Fruit fly (Drosophila melanogaster) whole organism, embryonic: ENCODE measurements around the gene alpha-Spec.

Experiments used
- Abd-B ChIP-seq: fragments of 200-800 bp; sonication (Bioruptor generic); optimal IDR thresholded peaks from 2 replicates; lab custom pipeline; 2018; ENCODE audit warnings: missing biosample characterization, mild to moderate bottlenecking, missing genetic modification characterization, moderate library complexity
- Bgb ChIP-seq: fragments of 200-800 bp; sonication (Bioruptor generic); IDR thresholded peaks from 2 replicates; pipeline ENCODE4 v1.3.6; 2022; ENCODE audit warnings: missing biosample characterization, missing genetic modification characterization; ENCODE audit not compliant: partially characterized antibody
- C15 ChIP-seq: fragments of 200-800 bp; sonication (Bioruptor generic); IDR thresholded peaks from 3 replicates; pipeline ENCODE4 v1.3.6; 2022; ENCODE audit warnings: missing biosample characterization, missing genetic modification characterization
- CG10366 ChIP-seq: fragments of 200-800 bp; sonication (Bioruptor generic); IDR thresholded peaks from 2 replicates; pipeline ENCODE4 v1.3.6; 2022; ENCODE audit warnings: missing biosample characterization, missing genetic modification characterization
- CG10462 ChIP-seq: fragments of 200-800 bp; sonication (Bioruptor generic); optimal IDR thresholded peaks from 2 replicates; lab custom pipeline; 2016; ENCODE audit warnings: missing biosample characterization, missing genetic modification characterization
- CG11398 ChIP-seq: fragments of 200-800 bp; sonication (Bioruptor generic); optimal IDR thresholded peaks from 2 replicates; lab custom pipeline; 2016; ENCODE audit warnings: missing biosample characterization, missing genetic modification characterization
- CG11504 ChIP-seq: fragments of 200-800 bp; sonication (Bioruptor generic); optimal IDR thresholded peaks from 3 replicates; lab custom pipeline; 2019; ENCODE audit warnings: missing biosample characterization, mild to moderate bottlenecking, missing genetic modification characterization, moderate library complexity
- CG12769 ChIP-seq: fragments of 200-800 bp; sonication (Bioruptor generic); optimal IDR thresholded peaks from 2 replicates; lab custom pipeline; 2019; ENCODE audit warnings: missing biosample characterization, mild to moderate bottlenecking, missing genetic modification characterization, moderate library complexity
- CG13775 ChIP-seq: fragments of 200-800 bp; sonication (Bioruptor generic); optimal IDR thresholded peaks from 3 replicates; lab custom pipeline; 2017; ENCODE audit warnings: missing biosample characterization, mild to moderate bottlenecking, missing genetic modification characterization
- CG14441 ChIP-seq: fragments of 200-800 bp; sonication (Bioruptor generic); IDR thresholded peaks from 2 replicates; pipeline ENCODE4 v1.3.6; 2022; ENCODE audit warnings: missing biosample characterization, missing genetic modification characterization
- CG15696 ChIP-seq: fragments of 200-800 bp; sonication (Bioruptor generic); optimal IDR thresholded peaks from 2 replicates; lab custom pipeline; 2019; ENCODE audit warnings: missing biosample characterization, mild to moderate bottlenecking, missing genetic modification characterization, moderate library complexity
- CG1602 ChIP-seq: fragments of 200-800 bp; sonication (Bioruptor generic); optimal IDR thresholded peaks from 3 replicates; lab custom pipeline; 2016; ENCODE audit warnings: missing biosample characterization, missing genetic modification characterization
- CG17385 ChIP-seq: fragments of 200-800 bp; sonication (Bioruptor generic); optimal IDR thresholded peaks from 3 replicates; lab custom pipeline; 2018; ENCODE audit warnings: missing biosample characterization, mild to moderate bottlenecking, missing genetic modification characterization
- CG2712 ChIP-seq: fragments of 200-800 bp; optimal IDR thresholded peaks from 3 replicates; lab custom pipeline; 2019; ENCODE audit warnings: missing biosample characterization, mild to moderate bottlenecking, missing genetic modification characterization, moderate library complexity
- CG3163 ChIP-seq: fragments of 200-800 bp; sonication (Bioruptor generic); optimal IDR thresholded peaks from 3 replicates; lab custom pipeline; 2016; ENCODE audit warnings: missing biosample characterization, missing genetic modification characterization
- CG33213 ChIP-seq: fragments of 200-800 bp; sonication (Bioruptor generic); optimal IDR thresholded peaks from 3 replicates; lab custom pipeline; 2016; ENCODE audit warnings: missing biosample characterization, missing genetic modification characterization
- CG34376 ChIP-seq: fragments of 200-800 bp; sonication (Bioruptor generic); optimal IDR thresholded peaks from 2 replicates; lab custom pipeline; 2018; ENCODE audit warnings: missing biosample characterization, mild to moderate bottlenecking, missing genetic modification characterization
- CG4854 ChIP-seq: fragments of 200-800 bp; sonication (Bioruptor generic); optimal IDR thresholded peaks from 2 replicates; lab custom pipeline; 2016; ENCODE audit warnings: missing biosample characterization, missing genetic modification characterization, inconsistent platforms
- CG6272 ChIP-seq: fragments of 200-800 bp; sonication (Bioruptor generic); IDR thresholded peaks from 2 replicates; pipeline ENCODE4 v1.3.6; 2022; ENCODE audit warnings: missing biosample characterization, missing genetic modification characterization
- CG7963 ChIP-seq: fragments of 200-800 bp; sonication (Bioruptor generic); IDR thresholded peaks from 3 replicates; pipeline ENCODE4 v1.3.6; 2022; ENCODE audit warnings: missing biosample characterization, missing genetic modification characterization; ENCODE audit not compliant: partially characterized antibody
- CG9932 ChIP-seq: fragments of 200-800 bp; sonication (Bioruptor generic); IDR thresholded peaks from 2 replicates; pipeline ENCODE4 v1.3.6; 2022; ENCODE audit warnings: missing biosample characterization, missing genetic modification characterization
- Chrac-16 ChIP-seq: fragments of 200-800 bp; sonication (Bioruptor generic); optimal IDR thresholded peaks from 3 replicates; lab custom pipeline; 2016; ENCODE audit warnings: missing biosample characterization, missing genetic modification characterization
- D19B ChIP-seq: fragments of 200-800 bp; sonication (Bioruptor generic); optimal IDR thresholded peaks from 2 replicates; lab custom pipeline; 2017; ENCODE audit warnings: missing biosample characterization, mild to moderate bottlenecking, missing genetic modification characterization
- Doc3 ChIP-seq: fragments of 200-800 bp; sonication (Bioruptor generic); IDR thresholded peaks from 3 replicates; pipeline ENCODE4 v1.3.6; 2022; ENCODE audit warnings: missing biosample characterization, missing genetic modification characterization; ENCODE audit not compliant: partially characterized antibody
- Eip74EF ChIP-seq, 2 experiments: fragments of 200-800 bp in 1 of 2; fragments of >200 bp in 1 of 2; sonication (Bioruptor generic) in 1 of 2; optimal IDR thresholded peaks; 2 replicates each; lab custom pipeline; 2017 to 2019; ENCODE audit warnings: missing biosample characterization in 2 of 2, missing genetic modification characterization in 2 of 2, mild to moderate bottlenecking in 1 of 2, moderate library complexity in 1 of 2
- Hey ChIP-seq: fragments of 200-800 bp; sonication (Bioruptor generic); optimal IDR thresholded peaks from 3 replicates; lab custom pipeline; 2018; ENCODE audit warnings: missing biosample characterization, mild to moderate bottlenecking, missing genetic modification characterization
- Mes4 ChIP-seq: fragments of 200-800 bp; sonication (Bioruptor generic); optimal IDR thresholded peaks from 2 replicates; lab custom pipeline; 2016; ENCODE audit warnings: missing biosample characterization, missing genetic modification characterization
- Nf-YC ChIP-seq: fragments of 200-800 bp; optimal IDR thresholded peaks from 3 replicates; lab custom pipeline; 2019; ENCODE audit warnings: missing biosample characterization, mild to moderate bottlenecking, missing genetic modification characterization, moderate library complexity
- Rfx ChIP-seq: fragments of 200-800 bp; sonication (Bioruptor generic); IDR thresholded peaks from 2 replicates; pipeline ENCODE4 v1.3.6; 2022; ENCODE audit warnings: missing biosample characterization, missing genetic modification characterization
- Rx ChIP-seq: fragments of 200-800 bp; sonication (Bioruptor generic); IDR thresholded peaks from 2 replicates; pipeline ENCODE4 v1.3.6; 2022; ENCODE audit warnings: missing biosample characterization, missing genetic modification characterization
- Six4 ChIP-seq: fragments of 200-800 bp; sonication (Bioruptor generic); optimal IDR thresholded peaks from 2 replicates; lab custom pipeline; 2016; ENCODE audit warnings: missing biosample characterization, missing genetic modification characterization
- Xbp1 ChIP-seq: fragments of 200-800 bp; sonication (Bioruptor generic); optimal IDR thresholded peaks from 3 replicates; lab custom pipeline; 2016; ENCODE audit warnings: missing biosample characterization, mild to moderate bottlenecking, missing genetic modification characterization
- Xrp1 ChIP-seq: fragments of 200-800 bp; sonication (Bioruptor generic); IDR thresholded peaks from 2 replicates; pipeline ENCODE4 v1.3.6; 2022; ENCODE audit warnings: missing biosample characterization, missing genetic modification characterization
- ase ChIP-seq: fragments of 200-800 bp; sonication (Bioruptor generic); IDR thresholded peaks from 3 replicates; pipeline ENCODE4 v1.3.6; 2022; ENCODE audit warnings: missing biosample characterization, missing genetic modification characterization
- bcd ChIP-seq: fragments of 200-800 bp; sonication (Bioruptor generic); optimal IDR thresholded peaks from 2 replicates; lab custom pipeline; 2017; ENCODE audit warnings: missing biosample characterization, mild to moderate bottlenecking, missing genetic modification characterization
- croc ChIP-seq: fragments of 200-800 bp; sonication (Bioruptor generic); conservative IDR thresholded peaks from 3 replicates; pipeline ENCODE4 v1.3.6; 2022; ENCODE audit warnings: missing biosample characterization, missing genetic modification characterization
- en ChIP-seq: fragments of 200-800 bp; sonication (Bioruptor generic); optimal IDR thresholded peaks from 2 replicates; lab custom pipeline; 2016; ENCODE audit warnings: missing biosample characterization, missing genetic modification characterization
- ftz-f1 ChIP-seq: fragments of 200-800 bp; sonication (Bioruptor generic); optimal IDR thresholded peaks from 2 replicates; lab custom pipeline; 2016; ENCODE audit warnings: missing biosample characterization, missing genetic modification characterization
- jigr1 ChIP-seq: fragments of 200-800 bp; sonication (Bioruptor generic); IDR thresholded peaks from 3 replicates; pipeline ENCODE4 v1.3.6; 2022; ENCODE audit warnings: missing biosample characterization, missing genetic modification characterization
- kay ChIP-seq: fragments of 200-800 bp; sonication (Bioruptor generic); optimal IDR thresholded peaks from 2 replicates; lab custom pipeline; 2016; ENCODE audit warnings: missing biosample characterization, missing genetic modification characterization
- schlank ChIP-seq: fragments of 200-800 bp; sonication (Bioruptor generic); optimal IDR thresholded peaks from 2 replicates; lab custom pipeline; 2018; ENCODE audit warnings: missing biosample characterization, mild to moderate bottlenecking, missing genetic modification characterization
- sens ChIP-seq: fragments of 200-800 bp; sonication (Bioruptor generic); peaks from one replicate; lab custom pipeline; 2016; ENCODE audit warnings: missing biosample characterization, missing genetic modification characterization
- sug ChIP-seq: fragments of 200-800 bp; optimal IDR thresholded peaks from 2 replicates; lab custom pipeline; 2019; ENCODE audit warnings: missing biosample characterization, mild to moderate bottlenecking, missing genetic modification characterization, moderate library complexity
- tll ChIP-seq, 2 experiments: fragments of 200-800 bp in 1 of 2; fragments of >200 bp in 1 of 2; sonication (Bioruptor generic) in 1 of 2; optimal IDR thresholded peaks; 2 replicates each; lab custom pipeline; 2017 to 2019; ENCODE audit warnings: missing biosample characterization in 2 of 2, missing genetic modification characterization in 2 of 2, mild to moderate bottlenecking in 1 of 2, moderate library complexity in 1 of 2
- tx ChIP-seq: fragments of 200-800 bp; sonication (Bioruptor generic); optimal IDR thresholded peaks from 2 replicates; lab custom pipeline; 2016; ENCODE audit warnings: missing biosample characterization, missing genetic modification characterization
- unpg ChIP-seq: fragments of 200-800 bp; sonication (Bioruptor generic); optimal IDR thresholded peaks from 3 replicates; lab custom pipeline; 2018; ENCODE audit warnings: missing biosample characterization, mild to moderate bottlenecking, missing genetic modification characterization, moderate library complexity
- vnd ChIP-seq: fragments of 200-800 bp; sonication (Bioruptor generic); IDR thresholded peaks from 3 replicates; pipeline ENCODE4 v1.3.6; 2022; ENCODE audit warnings: missing biosample characterization, missing genetic modification characterization; ENCODE audit not compliant: partially characterized antibody
- zf30C ChIP-seq: fragments of 200-800 bp; sonication (Bioruptor generic); optimal IDR thresholded peaks from 3 replicates; lab custom pipeline; 2018; ENCODE audit warnings: missing biosample characterization, mild to moderate bottlenecking, missing genetic modification characterization
- zfh2 ChIP-seq: fragments of 200-800 bp; sonication (Bioruptor generic); optimal IDR thresholded peaks from 2 replicates; lab custom pipeline; 2016; ENCODE audit warnings: missing biosample characterization, missing genetic modification characterization

Gene alpha-Spec

dm6 chr3L:1741655-1742551 is 53.2 kb downstream of the alpha-Spec start:
- TF ChIP-seq ase (GFP tag; lab: Robert Waterston, UW), result no peak
- TF ChIP-seq CG33213, result no peak
- TF ChIP-seq Mes4, result no peak
- no peak for TF ChIP-seq CG15696
- TF ChIP-seq Rx (GFP tag; lab: Robert Waterston, UW), result no peak
- no peak for TF ChIP-seq CG9932 (GFP tag; lab: Robert Waterston, UW)
- TF ChIP-seq Eip74EF (GFP tag; optimal IDR thresholded peaks at IDR 0.05; lab: Kevin White, UChicago), result no peak
- peak; percentile 17 for TF ChIP-seq CG12769 (tag; lab: Kevin White, UChicago)
- no peak for TF ChIP-seq CG11504 (tag; lab: Kevin White, UChicago)
- peak; percentile 40 for TF ChIP-seq sug
- TF ChIP-seq ftz-f1 (GFP tag; lab: Kevin White, UChicago), result peak; percentile 5
- no peak for TF ChIP-seq zf30C (GFP tag; lab: Kevin White, UChicago)
- TF ChIP-seq schlank (tag; lab: Kevin White, UChicago), result no peak
- TF ChIP-seq zfh2, result no peak
- TF ChIP-seq en, result no peak
- peak; percentile 39; the same call in 1 of the 2 replicates for TF ChIP-seq Bgb
- TF ChIP-seq C15 (GFP tag; lab: Robert Waterston, UW), result no peak
- TF ChIP-seq CG2712 (tag; lab: Kevin White, UChicago), result no peak
- TF ChIP-seq CG4854 (GFP tag; lab: Kevin White, UChicago), result no peak
- no peak for TF ChIP-seq bcd (GFP tag; lab: Kevin White, UChicago)
- TF ChIP-seq CG13775 (GFP tag; lab: Kevin White, UChicago), result no peak
- TF ChIP-seq Nf-YC (tag; lab: Kevin White, UChicago), result peak; percentile 63
- TF ChIP-seq CG17385 (GFP tag; lab: Kevin White, UChicago), result peak; percentile 19
- TF ChIP-seq sens (GFP tag; lab: Kevin White, UChicago), result peak; percentile 86
- TF ChIP-seq tll (GFP tag; optimal IDR thresholded peaks at IDR 0.05; lab: Kevin White, UChicago), result no peak
- no peak for TF ChIP-seq CG11398 (GFP tag; lab: Kevin White, UChicago)
- TF ChIP-seq CG14441, result peak; percentile 45
- TF ChIP-seq unpg (GFP tag; lab: Kevin White, UChicago), result no peak
- no peak for TF ChIP-seq D19B (GFP tag; lab: Kevin White, UChicago)
- no peak for TF ChIP-seq kay (GFP tag; lab: Kevin White, UChicago)
- no peak for TF ChIP-seq Doc3 (GFP tag; lab: Robert Waterston, UW)
- TF ChIP-seq Xrp1 (GFP tag; lab: Robert Waterston, UW), result no peak
- no peak for TF ChIP-seq CG10462
- no peak for TF ChIP-seq CG7963
- no peak for TF ChIP-seq vnd (GFP tag; lab: Robert Waterston, UW)
- TF ChIP-seq jigr1 (GFP tag; lab: Robert Waterston, UW), result no peak
- TF ChIP-seq CG3163 (GFP tag; lab: Kevin White, UChicago), result peak; percentile 47
- no peak for TF ChIP-seq croc (GFP tag; lab: Robert Waterston, UW)
- no peak for TF ChIP-seq Xbp1 (GFP tag; lab: Kevin White, UChicago)
- TF ChIP-seq Chrac-16 (GFP tag; lab: Kevin White, UChicago), result no peak
- peak; percentile 92 for TF ChIP-seq CG34376 (GFP tag; lab: Kevin White, UChicago)
- TF ChIP-seq Abd-B (GFP tag; lab: Kevin White, UChicago), result no peak
- no peak for TF ChIP-seq tx (GFP tag; lab: Kevin White, UChicago)
- TF ChIP-seq CG1602, result no peak
- TF ChIP-seq Rfx, result no peak
- TF ChIP-seq CG6272 (GFP tag; lab: Robert Waterston, UW), result no peak
- TF ChIP-seq Hey (tag; lab: Kevin White, UChicago), result no peak
- TF ChIP-seq Six4, result no peak
- 0 out of 2 replicates have a peak, but pooled peaks have one; percentile 10 for TF ChIP-seq CG10366 (GFP tag; lab: Robert Waterston, UW)
